Worm (Caenorhabditis elegans) whole organism, young adult: ENCODE data around the gene ZK813.1.

Source experiments
- B0019.2 ChIP-seq: fragments of 200-800 bp; sonication (Bioruptor generic); conservative IDR thresholded peaks from 2 replicates; pipeline ENCODE4 v1.3.6; 2022; ENCODE audit warnings: missing genetic modification reagents, missing genetic modification characterization, missing compliant biosample characterization
- B0336.3 ChIP-seq: fragments of 200-800 bp; sonication (Bioruptor generic); IDR thresholded peaks from 2 replicates; pipeline ENCODE4 v1.3.6; 2022; ENCODE audit warnings: missing genetic modification characterization, missing compliant biosample characterization
- D2030.7 ChIP-seq: fragments of 200-800 bp; sonication (Bioruptor generic); IDR thresholded peaks from 2 replicates; pipeline ENCODE4 v1.3.6; 2022; ENCODE audit warnings: missing genetic modification reagents, missing genetic modification characterization, missing compliant biosample characterization
- F23B12.7 ChIP-seq: sonication (generic microtip); optimal IDR thresholded peaks from 2 replicates; lab custom pipeline; 2017; ENCODE audit warnings: missing genetic modification characterization, mild to moderate bottlenecking, missing compliant biosample characterization, antibody characterized with exemption, moderate library complexity; ENCODE audit not compliant: insufficient read depth
- F49E8.2 ChIP-seq: sonication (generic microtip); optimal IDR thresholded peaks from 3 replicates; lab custom pipeline; 2017; ENCODE audit warnings: missing genetic modification characterization, mild to moderate bottlenecking, missing compliant biosample characterization, antibody characterized with exemption, moderate library complexity; ENCODE audit not compliant: insufficient read depth
- K12H6.12 ChIP-seq: fragments of 200-800 bp; sonication (Bioruptor generic); optimal IDR thresholded peaks from 2 replicates; lab custom pipeline; 2018; ENCODE audit warnings: mild to moderate bottlenecking, missing genetic modification characterization, missing compliant biosample characterization
- Y56A3A.18 ChIP-seq: fragments of 200-800 bp; sonication (Bioruptor generic); IDR thresholded peaks from 2 replicates; pipeline ENCODE4 v1.3.6; 2022; ENCODE audit warnings: missing genetic modification reagents, missing genetic modification characterization, missing compliant biosample characterization
- Y79H2A.3 ChIP-seq: fragments of 200-800 bp; sonication (Bioruptor generic); conservative IDR thresholded peaks from 2 replicates; pipeline ENCODE4 v1.3.6; 2022; ENCODE audit warnings: missing genetic modification reagents, missing genetic modification characterization, missing compliant biosample characterization
- akir-1 ChIP-seq: fragments of 200-800 bp; sonication (Bioruptor generic); optimal IDR thresholded peaks from 2 replicates; lab custom pipeline; 2018; ENCODE audit warnings: mild to moderate bottlenecking, missing genetic modification characterization, moderate library complexity, missing compliant biosample characterization
- attf-3 ChIP-seq: fragments of 200-800 bp; sonication (Bioruptor generic); conservative IDR thresholded peaks from 2 replicates; pipeline ENCODE4 v1.3.6; 2022; ENCODE audit warnings: missing genetic modification reagents, missing genetic modification characterization, missing compliant biosample characterization
- attf-5 ChIP-seq: fragments of 200-800 bp; sonication (Bioruptor generic); optimal IDR thresholded peaks from 2 replicates; lab custom pipeline; 2018; ENCODE audit warnings: mild to moderate bottlenecking, missing genetic modification characterization, missing compliant biosample characterization
- bed-1 ChIP-seq: fragments of 200-800 bp; sonication (Bioruptor generic); IDR thresholded peaks from 2 replicates; pipeline ENCODE4 v1.3.6; 2022; ENCODE audit warnings: missing genetic modification reagents, missing genetic modification characterization, missing compliant biosample characterization
- ccch-3 ChIP-seq: fragments of 200-800 bp; sonication (Bioruptor generic); optimal IDR thresholded peaks from 2 replicates; lab custom pipeline; 2018; ENCODE audit warnings: mild to moderate bottlenecking, missing genetic modification characterization, missing compliant biosample characterization
- ceh-100 ChIP-seq: fragments of 200-800 bp; sonication (Bioruptor generic); IDR thresholded peaks from 2 replicates; pipeline ENCODE4 v1.3.6; 2022; ENCODE audit warnings: missing genetic modification reagents, missing genetic modification characterization, missing compliant biosample characterization
- ceh-58 ChIP-seq: fragments of 200-800 bp; sonication (Bioruptor generic); IDR thresholded peaks from 2 replicates; pipeline ENCODE4 v1.3.6; 2022; ENCODE audit warnings: missing genetic modification characterization, missing compliant biosample characterization
- ceh-79 ChIP-seq: sonication (generic microtip); optimal IDR thresholded peaks from 2 replicates; lab custom pipeline; 2017; ENCODE audit warnings: mild to moderate bottlenecking, missing genetic modification characterization, missing compliant biosample characterization
- dox-1 ChIP-seq: fragments of 200-800 bp; sonication (Bioruptor generic); IDR thresholded peaks from 2 replicates; pipeline ENCODE4 v1.3.6; 2022; ENCODE audit warnings: missing genetic modification reagents, missing genetic modification characterization, missing compliant biosample characterization
- egl-44 ChIP-seq: fragments of 200-800 bp; sonication (Bioruptor generic); IDR thresholded peaks from 2 replicates; pipeline ENCODE4 v1.3.6; 2022; ENCODE audit warnings: missing genetic modification reagents, missing genetic modification characterization, missing compliant biosample characterization
- egrh-3 ChIP-seq: fragments of 200-800 bp; sonication (Bioruptor generic); IDR thresholded peaks from 2 replicates; pipeline ENCODE4 v1.3.6; 2022; ENCODE audit warnings: missing genetic modification reagents, missing genetic modification characterization, missing compliant biosample characterization
- fkh-3 ChIP-seq: sonication (generic microtip); optimal IDR thresholded peaks from 2 replicates; lab custom pipeline; 2016; ENCODE audit warnings: mild to moderate bottlenecking, missing genetic modification characterization, missing compliant biosample characterization
- gei-17 ChIP-seq: fragments of 200-800 bp; sonication (Bioruptor generic); optimal IDR thresholded peaks from 2 replicates; lab custom pipeline; 2018; ENCODE audit warnings: mild to moderate bottlenecking, missing genetic modification characterization, missing compliant biosample characterization
- hlh-26 ChIP-seq: fragments of 200-800 bp; sonication (Bioruptor generic); conservative IDR thresholded peaks from 2 replicates; pipeline ENCODE4 v1.3.6; 2022; ENCODE audit warnings: missing genetic modification reagents, missing genetic modification characterization, missing compliant biosample characterization
- lag-1 ChIP-seq: fragments of 200-800 bp; sonication (Bioruptor generic); IDR thresholded peaks from 2 replicates; pipeline ENCODE4 v1.3.6; 2022; ENCODE audit warnings: missing genetic modification reagents, missing genetic modification characterization, missing compliant biosample characterization
- let-607 ChIP-seq, 2 experiments: fragments of 200-800 bp in 1 of 2; sonication (Bioruptor generic) in 1 of 2; sonication (generic microtip) in 1 of 2; optimal IDR thresholded peaks; 2 replicates each; lab custom pipeline; 2016 to 2018; ENCODE audit warnings: mild to moderate bottlenecking in 2 of 2, missing compliant biosample characterization in 2 of 2, missing genetic modification characterization in 2 of 2, moderate library complexity in 2 of 2, missing genotype in 1 of 2
- lsl-1 ChIP-seq: fragments of 200-800 bp; sonication (Bioruptor generic); optimal IDR thresholded peaks from 2 replicates; lab custom pipeline; 2018; ENCODE audit warnings: mild to moderate bottlenecking, missing genetic modification characterization, moderate library complexity, missing compliant biosample characterization
- lsy-27 ChIP-seq: sonication (generic microtip); optimal IDR thresholded peaks from 2 replicates; lab custom pipeline; 2017; ENCODE audit warnings: missing genetic modification characterization, mild to moderate bottlenecking, missing compliant biosample characterization, antibody characterized with exemption, missing genotype, borderline replicate concordance; ENCODE audit not compliant: insufficient read depth
- madf-6 ChIP-seq: fragments of 200-800 bp; sonication (Bioruptor generic); IDR thresholded peaks from 2 replicates; pipeline ENCODE4 v1.3.6; 2022; ENCODE audit warnings: missing genetic modification reagents, missing genetic modification characterization, missing compliant biosample characterization
- mes-4 ChIP-seq: sonication (generic microtip); optimal IDR thresholded peaks from 2 replicates; lab custom pipeline; 2016; ENCODE audit warnings: missing genotype, missing genetic modification characterization, missing compliant biosample characterization
- mxl-1 ChIP-seq: sonication (generic microtip); optimal IDR thresholded peaks from 2 replicates; lab custom pipeline; 2016; ENCODE audit warnings: missing genetic modification characterization, missing compliant biosample characterization
- nhr-80 ChIP-seq: sonication (generic microtip); optimal IDR thresholded peaks from 2 replicates; lab custom pipeline; 2016; ENCODE audit warnings: missing genetic modification characterization, missing compliant biosample characterization
- pha-4 ChIP-seq: fragments of 150-350 bp; sonication (generic microtip); optimal IDR thresholded peaks from 2 replicates; lab custom pipeline; 2014; ENCODE audit warnings: missing biosample characterization, missing genetic modification reagents, missing genetic modification characterization
- somi-1 ChIP-seq: fragments of 200-800 bp; sonication (Bioruptor generic); optimal IDR thresholded peaks from 2 replicates; lab custom pipeline; 2018; ENCODE audit warnings: mild to moderate bottlenecking, missing genetic modification characterization, missing compliant biosample characterization
- unc-130 ChIP-seq: sonication (generic microtip); optimal IDR thresholded peaks from 2 replicates; lab custom pipeline; 2016; ENCODE audit warnings: missing genetic modification reagents, missing genetic modification characterization, missing compliant biosample characterization
- zfh-2 ChIP-seq: fragments of 200-800 bp; sonication (Bioruptor generic); conservative IDR thresholded peaks from 2 replicates; pipeline ENCODE4 v1.3.6; 2022; ENCODE audit warnings: missing genetic modification reagents, missing genetic modification characterization, missing compliant biosample characterization
- zim-3 ChIP-seq: sonication (generic microtip); optimal IDR thresholded peaks from 2 replicates; lab custom pipeline; 2017; ENCODE audit warnings: mild to moderate bottlenecking, missing genetic modification characterization, moderate library complexity, missing compliant biosample characterization
- ztf-18 ChIP-seq: sonication (generic microtip); optimal IDR thresholded peaks from 2 replicates; lab custom pipeline; 2016; ENCODE audit warnings: missing genotype, mild to moderate bottlenecking, missing genetic modification characterization, missing compliant biosample characterization
- ztf-22 ChIP-seq: fragments of 200-800 bp; sonication (Bioruptor generic); optimal IDR thresholded peaks from 2 replicates; lab custom pipeline; 2018; ENCODE audit warnings: mild to moderate bottlenecking, missing genetic modification characterization, moderate library complexity, missing compliant biosample characterization

ZK813.1 gene

ce11 chrX:3465785-3466184 lies 19.7 kb downstream of the ZK813.1 start, which contains the start of the genes ZK377.15 and sax-3:
Gene ZK377.15 (minus strand): TSS chrX:3465885.
Gene sax-3 (minus strand): TSS chrX:3465927.
- TF ChIP-seq lsy-27 (tag; lab: Kevin White, UChicago): no peak
- no peak for TF ChIP-seq Y79H2A.3 (GFP tag; lab: Robert Waterston, UW)
- no peak for TF ChIP-seq lsl-1 (GFP tag; lab: Kevin White, UChicago)
- TF ChIP-seq dox-1 (GFP tag; lab: Robert Waterston, UW): no peak
- no peak for TF ChIP-seq egl-44 (GFP tag; lab: Robert Waterston, UW)
- TF ChIP-seq hlh-26 (GFP tag; lab: Robert Waterston, UW): no peak
- TF ChIP-seq pha-4 (tag; lab: Kevin White, UChicago): no peak
- no peak for TF ChIP-seq lag-1 (GFP tag; lab: Robert Waterston, UW)
- no peak for TF ChIP-seq zfh-2 (GFP tag; lab: Robert Waterston, UW)
- TF ChIP-seq nhr-80 (tag; lab: Kevin White, UChicago): no peak

- TF ChIP-seq ceh-79 (tag; lab: Kevin White, UChicago) (no peak), Y56A3A.18 (no peak), ceh-58 (GFP tag; lab: Robert Waterston, UW) (no peak), B0019.2 (no peak), egl-44 (GFP tag; lab: Robert Waterston, UW) (no peak), ceh-100 (GFP tag; lab: Robert Waterston, UW) (no peak)
Observed at ce11 chrX:3467004-3467761, 21.1 kb downstream of the ZK813.1 start.

ce11 chrX:3467958-3468357 lies 21.8 kb downstream of the ZK813.1 start:
- TF ChIP-seq attf-5 (GFP tag; lab: Kevin White, UChicago) (no peak), egl-44 (GFP tag; lab: Robert Waterston, UW) (0 out of 2 replicates have a peak, but pooled peaks have one; percentile 26), let-607 (tag; optimal IDR thresholded peaks at IDR 0.05; lab: Kevin White, UChicago) (no peak), K12H6.12 (tag; lab: Kevin White, UChicago) (no peak), ccch-3 (no peak), ceh-100 (GFP tag; lab: Robert Waterston, UW) (no peak), F23B12.7 (tag; lab: Kevin White, UChicago) (no peak), ceh-58 (GFP tag; lab: Robert Waterston, UW) (no peak), akir-1 (GFP tag; lab: Kevin White, UChicago) (no peak), B0336.3 (no peak), egrh-3 (GFP tag; lab: Robert Waterston, UW) (peak; percentile 19; the same call in 1 of the 2 replicates), lsl-1 (GFP tag; lab: Kevin White, UChicago) (no peak), zim-3 (tag; lab: Kevin White, UChicago) (no peak), mxl-1 (tag; lab: Kevin White, UChicago) (no peak), gei-17 (GFP tag; lab: Kevin White, UChicago) (no peak), zfh-2 (GFP tag; lab: Robert Waterston, UW) (peak; percentile 79), ztf-18 (tag; lab: Kevin White, UChicago) (no peak), mes-4 (tag; lab: Kevin White, UChicago) (no peak)

- TF ChIP-seq fkh-3 (tag; lab: Kevin White, UChicago): no peak
- TF ChIP-seq D2030.7: no peak
- TF ChIP-seq ceh-58 (GFP tag; lab: Robert Waterston, UW): no peak
- TF ChIP-seq somi-1 (GFP tag; lab: Kevin White, UChicago): peak; percentile 8
- TF ChIP-seq attf-3 (GFP tag; lab: Robert Waterston, UW): no peak
- no peak for TF ChIP-seq F49E8.2
- no peak for TF ChIP-seq unc-130 (GFP tag; lab: Kevin White, UChicago)
- TF ChIP-seq K12H6.12 (tag; lab: Kevin White, UChicago): no peak
- TF ChIP-seq ztf-22 (GFP tag; lab: Kevin White, UChicago): no peak
- peak; percentile 77 for TF ChIP-seq zfh-2 (GFP tag; lab: Robert Waterston, UW)
- TF ChIP-seq mxl-1 (tag; lab: Kevin White, UChicago): no peak
- no peak for TF ChIP-seq madf-6 (GFP tag; lab: Robert Waterston, UW)
- TF ChIP-seq bed-1 (GFP tag; lab: Robert Waterston, UW): no peak
Observed at ce11 chrX:3469332-3469731, 23.2 kb downstream of the ZK813.1 start.
